Worm (Caenorhabditis elegans): ENCODE results near the gene W08E12.8.

The W08E12.8 gene

ce11 chrIV:3294553-3295185 is 2.5 kb downstream of the W08E12.8 start, which contains the start of gene W08E12.7 (continued):
- peak; percentile 77 for TF ChIP-seq fkh-10 (GFP tag; optimal IDR thresholded peaks at IDR 0.05)
- peak; percentile 87 for TF ChIP-seq hmg-1.1 (GFP tag; IDR thresholded peaks at IDR 0.05)
- TF ChIP-seq snpc-4 (tag; optimal IDR thresholded peaks at IDR 0.05): peak; percentile 9
- TF ChIP-seq D1046.2 (GFP tag; IDR thresholded peaks at IDR 0.05): peak; percentile 80; the same call in 1 of the 2 replicates
- TF ChIP-seq ceh-62 (tag; optimal IDR thresholded peaks at IDR 0.05): no peak
- TF ChIP-seq saeg-2 (GFP tag; IDR thresholded peaks at IDR 0.05): no peak
- no peak for TF ChIP-seq pha-4 (GFP tag; IDR thresholded peaks at IDR 0.05)
- TF ChIP-seq pha-4 (tag; optimal IDR thresholded peaks at IDR 0.05): peak; percentile 99
- peak; percentile 32 for TF ChIP-seq ceh-28 (tag; optimal IDR thresholded peaks at IDR 0.05)
- TF ChIP-seq php-3 (GFP tag; IDR thresholded peaks at IDR 0.05): 0 out of 2 replicates have a peak, but pooled peaks have one; percentile 20
- TF ChIP-seq snpc-1.2 (GFP tag; IDR thresholded peaks at IDR 0.05): 0 out of 2 replicates have a peak, but pooled peaks have one; percentile 36
- no peak for TF ChIP-seq nhr-41 (GFP tag; IDR thresholded peaks at IDR 0.05)
- no peak for TF ChIP-seq lim-7 (GFP tag; IDR thresholded peaks at IDR 0.05)
- no peak for TF ChIP-seq F26F4.8 (GFP tag; conservative IDR thresholded peaks at IDR 0.05)
- peak; percentile 38 for TF ChIP-seq F49E8.2 (tag; optimal IDR thresholded peaks at IDR 0.05; ENCODE audit: borderline replicate concordance)
- TF ChIP-seq zip-2 (tag; optimal IDR thresholded peaks at IDR 0.05): peak; percentile 39
- peak in 1 of 2 experiments; percentile 71 for TF ChIP-seq unc-62 (GFP tag; optimal IDR thresholded peaks at IDR 0.05 in 1 of 2)
- TF ChIP-seq unc-62 (tag; optimal IDR thresholded peaks at IDR 0.05): no peak
- no peak for TF ChIP-seq lin-1 (GFP tag; IDR thresholded peaks at IDR 0.05)
- TF ChIP-seq hlh-30 (tag; optimal IDR thresholded peaks at IDR 0.05; ENCODE audit: insufficient read depth): peak; percentile 97
- TF ChIP-seq sdz-12 (GFP tag; optimal IDR thresholded peaks at IDR 0.05): no peak
- peak; percentile 98 for TF ChIP-seq nhr-77 (tag; optimal IDR thresholded peaks at IDR 0.05)
- peak; percentile 98 for TF ChIP-seq mep-1 (tag; optimal IDR thresholded peaks at IDR 0.05)
- peak; percentile 58 to 94 for TF ChIP-seq mdl-1 (tag; optimal IDR thresholded peaks at IDR 0.05)
- TF ChIP-seq lsy-2 (tag; optimal IDR thresholded peaks at IDR 0.05): peak; percentile 90 to 97
- peak; percentile 99 for TF ChIP-seq dve-1 (tag; optimal IDR thresholded peaks at IDR 0.05; ENCODE audit: insufficient read depth)
- TF ChIP-seq hif-1 (tag; optimal IDR thresholded peaks at IDR 0.05): peak; percentile 27 to 87
- no peak for TF ChIP-seq gei-8 (GFP tag; optimal IDR thresholded peaks at IDR 0.05)
- TF ChIP-seq nhr-28 (tag; optimal IDR thresholded peaks at IDR 0.05): peak; percentile 96
- TF ChIP-seq zfp-2 (tag; optimal IDR thresholded peaks at IDR 0.05): peak; percentile 77
- TF ChIP-seq dmd-9 (GFP tag; IDR thresholded peaks at IDR 0.05): peak; percentile 80; the same call in 1 of the 2 replicates
- TF ChIP-seq unc-130 (GFP tag; optimal IDR thresholded peaks at IDR 0.05): peak; percentile 96
- TF ChIP-seq nhr-76 (tag; optimal IDR thresholded peaks at IDR 0.05): no peak
- no peak for TF ChIP-seq nhr-102 (tag; optimal IDR thresholded peaks at IDR 0.05)
- peak; percentile 69 for TF ChIP-seq F37D6.2 (tag; optimal IDR thresholded peaks at IDR 0.05)
- TF ChIP-seq mes-2 (tag; optimal IDR thresholded peaks at IDR 0.05; ENCODE audit: poor library complexity, severe bottlenecking): peak; percentile 96
- peak; percentile 77 for TF ChIP-seq ama-1 (optimal IDR thresholded peaks at IDR 0.05)
- peak; percentile 58 for TF ChIP-seq nhr-48 (tag; optimal IDR thresholded peaks at IDR 0.05)
- TF ChIP-seq attf-4 (tag; optimal IDR thresholded peaks at IDR 0.05): no peak
- TF ChIP-seq ces-1 (GFP tag; optimal IDR thresholded peaks at IDR 0.05): no peak
- TF ChIP-seq jun-1 (tag; optimal IDR thresholded peaks at IDR 0.05): peak; percentile 66
- peak; percentile 14 for TF ChIP-seq nhr-237 (tag; optimal IDR thresholded peaks at IDR 0.05)
- TF ChIP-seq unc-39 (tag; optimal IDR thresholded peaks at IDR 0.05): no peak
- peak; percentile 50 for TF ChIP-seq ztf-7 (tag; optimal IDR thresholded peaks at IDR 0.05)
- TF ChIP-seq madf-9 (GFP tag; conservative IDR thresholded peaks at IDR 0.05): peak; percentile 74; the same call in 1 of the 2 replicates
- no peak for TF ChIP-seq ceh-82 (tag; optimal IDR thresholded peaks at IDR 0.05)
- peak in 1 of 2 experiments; percentile 53 for TF ChIP-seq ZK546.5 (tag; optimal IDR thresholded peaks at IDR 0.05)
- no peak for TF ChIP-seq lir-3 (tag; optimal IDR thresholded peaks at IDR 0.05)
- peak; percentile 74; the same call in 1 of the 2 replicates for TF ChIP-seq arid-1 (GFP tag; conservative IDR thresholded peaks at IDR 0.05)
- no peak for TF ChIP-seq cey-2 (tag; optimal IDR thresholded peaks at IDR 0.05; ENCODE audit: borderline replicate concordance, insufficient read depth)
